Worm (Caenorhabditis elegans) whole organism, L4 larva: ENCODE measurements around the gene art-1.

Source experiments
- F10B5.3 ChIP-seq: sonication (generic microtip); optimal IDR thresholded peaks from 2 replicates; lab custom pipeline; 2016; ENCODE audit warnings: mild to moderate bottlenecking, missing genetic modification characterization, missing compliant biosample characterization
- F37D6.2 ChIP-seq: sonication (generic microtip); optimal IDR thresholded peaks from 2 replicates; lab custom pipeline; 2016; ENCODE audit warnings: mild to moderate bottlenecking, missing genetic modification characterization, missing compliant biosample characterization
- Y105C5A.15 ChIP-seq: fragments of 200-800 bp; sonication (Bioruptor generic); IDR thresholded peaks from 2 replicates; pipeline ENCODE4 v1.3.6; 2022; ENCODE audit warnings: missing genetic modification characterization, missing compliant biosample characterization
- Y75B8A.6 ChIP-seq: fragments of 200-800 bp; sonication (Bioruptor generic); IDR thresholded peaks from 2 replicates; pipeline ENCODE4 v1.3.6; 2022; ENCODE audit warnings: missing genetic modification reagents, missing genetic modification characterization, missing compliant biosample characterization
- ZK337.2 ChIP-seq: fragments of 200-800 bp; sonication (Bioruptor generic); IDR thresholded peaks from 2 replicates; pipeline ENCODE4 v1.3.6; 2022; ENCODE audit warnings: missing genetic modification reagents, missing genetic modification characterization, missing compliant biosample characterization
- aha-1 ChIP-seq: fragments of 150-350 bp; peaks from one replicate; lab custom pipeline; 2014; ENCODE audit warnings: missing biosample characterization, missing genetic modification characterization
- ama-1 ChIP-seq: fragments of 150-350 bp; optimal IDR thresholded peaks from 2 replicates; lab custom pipeline; 2014; ENCODE audit warnings: inconsistent platforms, mixed read lengths
- ceh-20 ChIP-seq: fragments of 200-800 bp; sonication (Bioruptor generic); IDR thresholded peaks from 2 replicates; pipeline ENCODE4 v1.3.6; 2022; ENCODE audit warnings: missing genetic modification reagents, missing genetic modification characterization, missing compliant biosample characterization
- ceh-32 ChIP-seq: sonication (generic microtip); optimal IDR thresholded peaks from 2 replicates; lab custom pipeline; 2016; ENCODE audit warnings: mild to moderate bottlenecking, missing genetic modification characterization, missing compliant biosample characterization; ENCODE audit not compliant: poor library complexity
- ceh-44 ChIP-seq: fragments of 200-800 bp; sonication (Bioruptor generic); IDR thresholded peaks from 2 replicates; pipeline ENCODE4 v1.3.6; 2022; ENCODE audit warnings: missing genetic modification reagents, missing genetic modification characterization, missing compliant biosample characterization
- ceh-62 ChIP-seq: sonication (generic microtip); optimal IDR thresholded peaks from 2 replicates; lab custom pipeline; 2017; ENCODE audit warnings: missing biosample characterization, missing genetic modification characterization
- daf-16 ChIP-seq, 3 experiments: sonication (generic microtip); optimal IDR thresholded peaks; 2 replicates each; lab custom pipeline; 2016 to 2017; ENCODE audit warnings: missing genetic modification characterization in 3 of 3, missing genetic modification reagents in 3 of 3, mild to moderate bottlenecking in 2 of 3, missing compliant biosample characterization in 2 of 3, missing biosample characterization in 1 of 3, moderate library complexity in 1 of 3
- daf-19 ChIP-seq: fragments of 200-800 bp; sonication (Bioruptor generic); conservative IDR thresholded peaks from 2 replicates; pipeline ENCODE4 v1.3.6; 2022; ENCODE audit warnings: missing genetic modification characterization, missing compliant biosample characterization
- dmd-6 ChIP-seq: fragments of 200-800 bp; sonication (Bioruptor generic); IDR thresholded peaks from 2 replicates; pipeline ENCODE4 v1.3.6; 2022; ENCODE audit warnings: missing genetic modification reagents, missing genetic modification characterization, missing compliant biosample characterization
- dmd-8 ChIP-seq: fragments of 200-800 bp; sonication (Bioruptor generic); IDR thresholded peaks from 2 replicates; pipeline ENCODE4 v1.3.6; 2022; ENCODE audit warnings: missing genetic modification characterization, missing compliant biosample characterization
- dmd-9 ChIP-seq: fragments of 200-800 bp; sonication (Bioruptor generic); IDR thresholded peaks from 2 replicates; pipeline ENCODE4 v1.3.6; 2022; ENCODE audit warnings: missing genetic modification reagents, missing genetic modification characterization, missing compliant biosample characterization
- dpl-1 ChIP-seq: fragments of 150-350 bp; optimal IDR thresholded peaks from 2 replicates; lab custom pipeline; 2014; ENCODE audit warnings: missing biosample characterization, missing genetic modification reagents, missing genetic modification characterization
- egl-27 ChIP-seq: sonication (generic microtip); optimal IDR thresholded peaks from 3 replicates; lab custom pipeline; 2017; ENCODE audit warnings: missing biosample characterization, missing genetic modification reagents, missing genetic modification characterization
- fkh-10 ChIP-seq: fragments of 150-350 bp; optimal IDR thresholded peaks from 2 replicates; lab custom pipeline; 2014; ENCODE audit warnings: missing biosample characterization, missing genetic modification reagents, missing genetic modification characterization
- gei-8 ChIP-seq: fragments of 200-800 bp; sonication (Bioruptor generic); optimal IDR thresholded peaks from 2 replicates; lab custom pipeline; 2018; ENCODE audit warnings: mild to moderate bottlenecking, missing genetic modification characterization, missing compliant biosample characterization
- hlh-11 ChIP-seq: fragments of 200-800 bp; sonication (Bioruptor generic); optimal IDR thresholded peaks from 2 replicates; lab custom pipeline; 2018; ENCODE audit warnings: mild to moderate bottlenecking, missing genetic modification characterization, missing compliant biosample characterization
- hlh-30 ChIP-seq: sonication (generic microtip); optimal IDR thresholded peaks from 2 replicates; lab custom pipeline; 2017; ENCODE audit warnings: antibody characterized with exemption, mild to moderate bottlenecking, missing genetic modification characterization, missing compliant biosample characterization; ENCODE audit not compliant: insufficient read depth
- hmg-1.1 ChIP-seq: fragments of 200-800 bp; sonication (Bioruptor generic); IDR thresholded peaks from 2 replicates; pipeline ENCODE4 v1.3.6; 2022; ENCODE audit warnings: missing genetic modification reagents, missing genetic modification characterization, missing compliant biosample characterization
- lin-1 ChIP-seq: fragments of 200-800 bp; sonication (Bioruptor generic); IDR thresholded peaks from 2 replicates; pipeline ENCODE4 v1.3.6; 2022; ENCODE audit warnings: missing genetic modification reagents, missing genetic modification characterization, missing compliant biosample characterization
- lin-15B ChIP-seq: fragments of 150-350 bp; sonication (generic microtip); optimal IDR thresholded peaks from 3 replicates; lab custom pipeline; 2014; ENCODE audit warnings: missing biosample characterization, missing genetic modification characterization
- lin-29 ChIP-seq: fragments of 200-800 bp; sonication (Bioruptor generic); IDR thresholded peaks from 2 replicates; pipeline ENCODE4 v1.3.6; 2022; ENCODE audit warnings: missing genetic modification reagents, missing genetic modification characterization, missing compliant biosample characterization
- lin-38 ChIP-seq: fragments of 200-800 bp; sonication (Bioruptor generic); IDR thresholded peaks from 2 replicates; pipeline ENCODE4 v1.3.6; 2022; ENCODE audit warnings: missing genetic modification reagents, missing genetic modification characterization, missing compliant biosample characterization
- lir-3 ChIP-seq: sonication (generic microtip); optimal IDR thresholded peaks from 2 replicates; lab custom pipeline; 2016; ENCODE audit warnings: mild to moderate bottlenecking, missing genetic modification characterization, missing compliant biosample characterization
- mdl-1 ChIP-seq, 2 experiments: fragments of 150-350 bp in 1 of 2; sonication (generic microtip) in 1 of 2; optimal IDR thresholded peaks; 2 replicates each; lab custom pipeline; 2014 to 2017; ENCODE audit warnings: missing biosample characterization in 2 of 2, missing genetic modification characterization in 2 of 2
- mep-1 ChIP-seq: fragments of 150-350 bp; sonication (generic microtip); optimal IDR thresholded peaks from 3 replicates; lab custom pipeline; 2014; ENCODE audit warnings: missing biosample characterization, missing genetic modification characterization
- mxl-3 ChIP-seq: fragments of 200-800 bp; sonication (Bioruptor generic); optimal IDR thresholded peaks from 2 replicates; lab custom pipeline; 2018; ENCODE audit warnings: mild to moderate bottlenecking, missing genetic modification characterization, missing compliant biosample characterization
- nhr-102 ChIP-seq: sonication (generic microtip); optimal IDR thresholded peaks from 2 replicates; lab custom pipeline; 2016; ENCODE audit warnings: mild to moderate bottlenecking, missing genetic modification characterization, moderate library complexity, missing compliant biosample characterization
- nhr-111 ChIP-seq: fragments of 200-800 bp; sonication (Bioruptor generic); optimal IDR thresholded peaks from 2 replicates; lab custom pipeline; 2018; ENCODE audit warnings: mild to moderate bottlenecking, missing genetic modification characterization, missing compliant biosample characterization
- nhr-25 ChIP-seq: sonication (generic microtip); optimal IDR thresholded peaks from 2 replicates; lab custom pipeline; 2017; ENCODE audit warnings: missing genetic modification characterization, mild to moderate bottlenecking, missing compliant biosample characterization, antibody characterized with exemption, moderate library complexity, borderline replicate concordance; ENCODE audit not compliant: insufficient read depth
- nhr-28 ChIP-seq: fragments of 150-350 bp; optimal IDR thresholded peaks from 2 replicates; lab custom pipeline; 2014; ENCODE audit warnings: missing biosample characterization, missing genetic modification characterization
- nhr-6 ChIP-seq: fragments of 150-350 bp; optimal IDR thresholded peaks from 2 replicates; lab custom pipeline; 2014; ENCODE audit warnings: missing biosample characterization, missing genetic modification characterization
- nhr-76 ChIP-seq: fragments of 150-350 bp; optimal IDR thresholded peaks from 2 replicates; lab custom pipeline; 2014; ENCODE audit warnings: missing biosample characterization, missing genetic modification characterization
- nhr-77 ChIP-seq: fragments of 150-350 bp; optimal IDR thresholded peaks from 2 replicates; lab custom pipeline; 2014; ENCODE audit warnings: missing biosample characterization, missing genetic modification characterization
- pha-4 ChIP-seq, 2 experiments: fragments of 150-350 bp in 1 of 2; fragments of 200-800 bp in 1 of 2; sonication (Bioruptor generic) in 1 of 2; IDR thresholded peaks in 1 of 2; optimal IDR thresholded peaks in 1 of 2; 2 replicates each; pipeline versions ENCODE4 v1.3.6 to Lab custom; 2014 to 2022; ENCODE audit warnings: missing genetic modification characterization in 2 of 2, missing genetic modification reagents in 2 of 2, missing biosample characterization in 1 of 2, missing compliant biosample characterization in 1 of 2
- php-3 ChIP-seq: fragments of 200-800 bp; sonication (Bioruptor generic); IDR thresholded peaks from 2 replicates; pipeline ENCODE4 v1.3.6; 2022; ENCODE audit warnings: missing genetic modification reagents, missing genetic modification characterization, missing compliant biosample characterization
- pqm-1 ChIP-seq: sonication (generic microtip); optimal IDR thresholded peaks from 2 replicates; lab custom pipeline; 2017; ENCODE audit warnings: missing biosample characterization, missing genetic modification characterization
- saeg-2 ChIP-seq: fragments of 200-800 bp; sonication (Bioruptor generic); IDR thresholded peaks from 2 replicates; pipeline ENCODE4 v1.3.6; 2022; ENCODE audit warnings: missing genetic modification reagents, missing genetic modification characterization, missing compliant biosample characterization
- skn-1 ChIP-seq: fragments of 150-350 bp; optimal IDR thresholded peaks from 2 replicates; lab custom pipeline; 2014; ENCODE audit warnings: missing biosample characterization, missing genetic modification characterization
- snpc-1.2 ChIP-seq: fragments of 200-800 bp; sonication (Bioruptor generic); IDR thresholded peaks from 2 replicates; pipeline ENCODE4 v1.3.6; 2022; ENCODE audit warnings: missing genetic modification reagents, missing genetic modification characterization, missing compliant biosample characterization
- spr-1 ChIP-seq: sonication (generic microtip); optimal IDR thresholded peaks from 2 replicates; lab custom pipeline; 2016; ENCODE audit warnings: mild to moderate bottlenecking, missing genetic modification characterization, missing compliant biosample characterization
- unc-130 ChIP-seq: sonication (generic microtip); optimal IDR thresholded peaks from 2 replicates; lab custom pipeline; 2016; ENCODE audit warnings: missing genetic modification reagents, missing genetic modification characterization, missing compliant biosample characterization
- unc-62 ChIP-seq, 3 experiments: fragments of 150-350 bp in 1 of 3; sonication (generic microtip); optimal IDR thresholded peaks in 2 of 3; peaks in 1 of 3; 1 replicate in 1 of 3; 2 replicates in 2 of 3; lab custom pipeline; 2014 to 2017; ENCODE audit warnings: missing biosample characterization in 3 of 3, missing genetic modification characterization in 3 of 3, missing genetic modification reagents in 3 of 3, missing genotype in 1 of 3
- zag-1 ChIP-seq: fragments of 150-350 bp; optimal IDR thresholded peaks from 2 replicates; lab custom pipeline; 2014; ENCODE audit warnings: missing biosample characterization, missing genetic modification characterization

art-1 gene

ce11 chrII:6927603-6928002 lies 44.4 kb downstream of the art-1 start, which contains the start of gene F22D3.4:
Gene F22D3.4, minus strand, starts transcription at chrII:6927603.
- TF ChIP-seq lin-38 (GFP tag; lab: Robert Waterston, UW) (no peak), unc-62 (GFP tag; optimal IDR thresholded peaks at IDR 0.05 in 1 of 2; lab: Kevin White, UChicago) (peak in 1 of 2 experiments; percentile 56), unc-62 (tag; optimal IDR thresholded peaks at IDR 0.05; lab: Kevin White, UChicago) (no peak), pha-4 (GFP tag; IDR thresholded peaks at IDR 0.05; lab: Robert Waterston, UW) (no peak), pha-4 (tag; optimal IDR thresholded peaks at IDR 0.05; lab: Kevin White, UChicago) (no peak), saeg-2 (GFP tag; lab: Robert Waterston, UW) (no peak), php-3 (GFP tag; lab: Robert Waterston, UW) (0 out of 2 replicates have a peak, but pooled peaks have one; percentile 12), nhr-111 (GFP tag; lab: Kevin White, UChicago) (no peak), zag-1 (tag; lab: Kevin White, UChicago) (no peak), hlh-11 (tag; lab: Kevin White, UChicago) (peak; percentile 17), daf-19 (GFP tag; lab: Robert Waterston, UW) (no peak), aha-1 (tag; lab: Kevin White, UChicago) (peak; percentile 33), F37D6.2 (tag; lab: Kevin White, UChicago) (no peak), ceh-62 (tag; lab: Kevin White, UChicago) (no peak), hlh-30 (tag; lab: Kevin White, UChicago) (peak; percentile 68), egl-27 (tag; lab: Kevin White, UChicago) (no peak), nhr-76 (tag; lab: Kevin White, UChicago) (no peak), ceh-32 (tag; lab: Kevin White, UChicago) (no peak), lin-1 (GFP tag; lab: Robert Waterston, UW) (0 out of 2 replicates have a peak, but pooled peaks have one; percentile 35), nhr-6 (no peak), nhr-102 (no peak), Y75B8A.6 (no peak), lin-15B (tag; lab: Kevin White, UChicago) (no peak), dpl-1 (GFP tag; lab: Kevin White, UChicago) (no peak), dmd-6 (GFP tag; lab: Robert Waterston, UW) (peak; percentile 34), daf-16 (GFP tag; optimal IDR thresholded peaks at IDR 0.05; lab: Kevin White, UChicago) (no peak), daf-16 (tag; optimal IDR thresholded peaks at IDR 0.05; lab: Kevin White, UChicago) (peak; percentile 11), lir-3 (tag; lab: Kevin White, UChicago) (no peak), nhr-77 (tag; lab: Kevin White, UChicago) (peak; percentile 0), F10B5.3 (tag; lab: Kevin White, UChicago) (no peak), ZK337.2 (GFP tag; lab: Robert Waterston, UW) (no peak), fkh-10 (GFP tag; lab: Kevin White, UChicago) (no peak), unc-130 (GFP tag; lab: Kevin White, UChicago) (no peak), Y105C5A.15 (GFP tag; lab: Robert Waterston, UW) (no peak), ama-1 (lab: Kevin White, UChicago) (no peak), nhr-28 (tag; lab: Kevin White, UChicago) (peak; percentile 72), mdl-1 (tag; optimal IDR thresholded peaks at IDR 0.05; lab: Kevin White, UChicago) (no peak), spr-1 (tag; lab: Kevin White, UChicago) (no peak), dmd-9 (GFP tag; lab: Robert Waterston, UW) (no peak), pqm-1 (tag; lab: Kevin White, UChicago) (peak; percentile 44), mep-1 (no peak), gei-8 (GFP tag; lab: Kevin White, UChicago) (no peak)
- TF ChIP-seq, all 104 proteins: peak for 11

ce11 chrII:6927034-6927433 lies 45.0 kb downstream of the art-1 start:
- 0 out of 2 replicates have a peak, but pooled peaks have one; percentile 23 for TF ChIP-seq hmg-1.1 (GFP tag; lab: Robert Waterston, UW)
- TF ChIP-seq skn-1 (tag; lab: Kevin White, UChicago), result no peak
- TF ChIP-seq dmd-8 (GFP tag; lab: Robert Waterston, UW), result no peak
- TF ChIP-seq nhr-6, result no peak
- 0 out of 2 replicates have a peak, but pooled peaks have one; percentile 16 for TF ChIP-seq ceh-20 (GFP tag; lab: Robert Waterston, UW)
- TF ChIP-seq mxl-3 (GFP tag; lab: Kevin White, UChicago), result no peak
- TF ChIP-seq zag-1 (tag; lab: Kevin White, UChicago), result no peak
- TF ChIP-seq hlh-11 (tag; lab: Kevin White, UChicago), result no peak
- no peak for TF ChIP-seq hlh-30 (tag; lab: Kevin White, UChicago)
- no peak for TF ChIP-seq snpc-1.2 (GFP tag; lab: Robert Waterston, UW)
- peak; percentile 93 for TF ChIP-seq aha-1 (tag; lab: Kevin White, UChicago)
- no peak for TF ChIP-seq mdl-1 (tag; optimal IDR thresholded peaks at IDR 0.05; lab: Kevin White, UChicago)
- no peak for TF ChIP-seq lin-29 (GFP tag; lab: Robert Waterston, UW)
- TF ChIP-seq gei-8 (GFP tag; lab: Kevin White, UChicago), result no peak
- TF ChIP-seq nhr-25 (tag; lab: Kevin White, UChicago), result no peak
- TF ChIP-seq ceh-44, result no peak
